Fruit fly (Drosophila melanogaster): ENCODE measurements around the gene kraken.

dm6 chr2L:827516-828362 is 24.8 kb upstream of the kraken start:
- TF ChIP-seq CG7101 (tag; optimal IDR thresholded peaks at IDR 0.05) (no peak), CG14711 (tag; optimal IDR thresholded peaks at IDR 0.05) (no peak), pad (GFP tag; optimal IDR thresholded peaks at IDR 0.05) (no peak), CG12768 (GFP tag; optimal IDR thresholded peaks at IDR 0.05) (no peak), kay (GFP tag; ENCODE audit: borderline replicate concordance) (no peak), tj (GFP tag; optimal IDR thresholded peaks at IDR 0.05) (no peak), Crg-1 (GFP tag; optimal IDR thresholded peaks at IDR 0.05) (no peak), ovo (GFP tag; optimal IDR thresholded peaks at IDR 0.05) (no peak), toe (GFP tag; optimal IDR thresholded peaks at IDR 0.05) (no peak), Hr96 (GFP tag; optimal IDR thresholded peaks at IDR 0.05) (no peak), CG5204 (GFP tag; optimal IDR thresholded peaks at IDR 0.05) (no peak), cnc (optimal IDR thresholded peaks at IDR 0.05) (no peak)

Data from whole organism, adult.